Fruit fly (Drosophila melanogaster): Measurements from ENCODE around the gene v.

DNA sequence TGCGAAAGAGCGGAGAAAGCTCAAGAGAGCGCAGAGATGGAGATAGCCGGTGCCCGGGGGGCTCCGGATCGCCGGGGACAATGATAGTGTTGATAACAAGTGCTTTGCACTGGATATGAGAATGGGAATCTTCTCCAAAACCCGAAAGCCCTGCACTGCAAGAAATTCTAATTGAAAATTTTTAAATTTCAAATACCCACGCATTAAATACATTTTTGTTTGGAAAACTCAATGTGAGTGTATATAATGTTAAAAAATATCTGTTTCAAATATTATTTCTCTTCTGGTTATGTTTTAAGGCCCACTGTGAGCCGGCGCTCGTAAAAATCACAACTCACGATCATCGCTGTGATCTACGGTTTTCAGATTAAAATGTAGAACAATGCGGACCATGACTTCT, 30.6 kb upstream of the v start:
- no peak for TF ChIP-seq EcR (GFP tag; optimal IDR thresholded peaks at IDR 0.05)
- no peak for TF ChIP-seq CG8478 (optimal IDR thresholded peaks at IDR 0.05)
- TF ChIP-seq usp (GFP tag; optimal IDR thresholded peaks at IDR 0.05): no peak

Data from whole organism.